Fruit fly (Drosophila melanogaster) whole organism, embryonic: ENCODE measurements around the gene CG7536.

Source experiments
- BEAF-32 ChIP-seq: fragments of 200-800 bp; sonication (Bioruptor generic); optimal IDR thresholded peaks from 3 replicates; lab custom pipeline; 2017; ENCODE audit warnings: missing biosample characterization, missing genetic modification characterization, mild to moderate bottlenecking, moderate library complexity, missing genetic modification reagents
- CG10209 ChIP-seq: fragments of 200-800 bp; sonication (Bioruptor generic); optimal IDR thresholded peaks from 3 replicates; lab custom pipeline; 2017; ENCODE audit warnings: missing biosample characterization, mild to moderate bottlenecking, missing genetic modification characterization, missing genetic modification reagents
- CG10274 ChIP-seq: fragments of 200-800 bp; sonication (Bioruptor generic); optimal IDR thresholded peaks from 3 replicates; lab custom pipeline; 2017; ENCODE audit warnings: missing biosample characterization, mild to moderate bottlenecking, missing genetic modification characterization
- CG10543 ChIP-seq: fragments of 200-800 bp; sonication (Bioruptor generic); optimal IDR thresholded peaks from 3 replicates; lab custom pipeline; 2017; ENCODE audit warnings: missing biosample characterization, mild to moderate bottlenecking, missing genetic modification characterization, moderate library complexity
- CG12769 ChIP-seq: fragments of 200-800 bp; sonication (Bioruptor generic); optimal IDR thresholded peaks from 2 replicates; lab custom pipeline; 2019; ENCODE audit warnings: missing biosample characterization, mild to moderate bottlenecking, missing genetic modification characterization, moderate library complexity
- CG12942 ChIP-seq: fragments of 200-800 bp; sonication (Bioruptor generic); optimal IDR thresholded peaks from 3 replicates; lab custom pipeline; 2016; ENCODE audit warnings: missing biosample characterization, missing genetic modification characterization
- CG13287 ChIP-seq: fragments of 200-800 bp; sonication (Bioruptor generic); IDR thresholded peaks from 2 replicates; pipeline ENCODE4 v1.3.6; 2022; ENCODE audit warnings: missing biosample characterization, missing genetic modification characterization; ENCODE audit not compliant: partially characterized antibody
- CG13775 ChIP-seq: fragments of 200-800 bp; sonication (Bioruptor generic); optimal IDR thresholded peaks from 3 replicates; lab custom pipeline; 2017; ENCODE audit warnings: missing biosample characterization, mild to moderate bottlenecking, missing genetic modification characterization
- CG1602 ChIP-seq: fragments of 200-800 bp; sonication (Bioruptor generic); optimal IDR thresholded peaks from 3 replicates; lab custom pipeline; 2016; ENCODE audit warnings: missing biosample characterization, missing genetic modification characterization
- CG16815 ChIP-seq: fragments of 200-800 bp; sonication (Bioruptor generic); optimal IDR thresholded peaks from 3 replicates; lab custom pipeline; 2017; ENCODE audit warnings: missing biosample characterization, mild to moderate bottlenecking, missing genetic modification characterization
- CG5180 ChIP-seq: fragments of 200-800 bp; sonication (Bioruptor generic); optimal IDR thresholded peaks from 3 replicates; lab custom pipeline; 2017; ENCODE audit warnings: missing biosample characterization, missing genetic modification characterization, mild to moderate bottlenecking, moderate library complexity, missing genetic modification reagents
- CG5953 ChIP-seq: fragments of 200-800 bp; sonication (Bioruptor generic); IDR thresholded peaks from 2 replicates; pipeline ENCODE4 v1.3.6; 2022; ENCODE audit warnings: missing biosample characterization, missing genetic modification characterization
- CG9817 ChIP-seq: fragments of 200-800 bp; sonication (Bioruptor generic); optimal IDR thresholded peaks from 2 replicates; lab custom pipeline; 2018; ENCODE audit warnings: missing biosample characterization, mild to moderate bottlenecking, missing genetic modification characterization, moderate library complexity
- Dbx ChIP-seq: fragments of 200-800 bp; sonication (Bioruptor generic); IDR thresholded peaks from 3 replicates; pipeline ENCODE4 v1.3.6; 2022; ENCODE audit warnings: missing biosample characterization, missing genetic modification characterization
- Deaf1 ChIP-seq: fragments of 200-800 bp; optimal IDR thresholded peaks from 3 replicates; lab custom pipeline; 2019; ENCODE audit warnings: missing biosample characterization, mild to moderate bottlenecking, missing genetic modification characterization, moderate library complexity
- Ets65A ChIP-seq: fragments of 200-800 bp; sonication (Bioruptor generic); peaks from one replicate; lab custom pipeline; 2016; ENCODE audit warnings: missing biosample characterization, missing genetic modification characterization
- HLHmδ ChIP-seq: fragments of 200-800 bp; sonication (Bioruptor generic); optimal IDR thresholded peaks from 2 replicates; lab custom pipeline; 2018; ENCODE audit warnings: missing biosample characterization, mild to moderate bottlenecking, missing genetic modification characterization, moderate library complexity
- Mad ChIP-seq: fragments of 200-800 bp; sonication (Bioruptor generic); optimal IDR thresholded peaks from 2 replicates; lab custom pipeline; 2016; ENCODE audit warnings: missing biosample characterization, missing genetic modification characterization
- Med ChIP-seq: fragments of 200-800 bp; sonication (Bioruptor generic); peaks from one replicate; lab custom pipeline; 2016; ENCODE audit warnings: missing biosample characterization, missing genetic modification characterization, mild to moderate bottlenecking, inconsistent platforms, moderate library complexity
- NC2β ChIP-seq: fragments of 200-800 bp; sonication (Bioruptor generic); optimal IDR thresholded peaks from 2 replicates; lab custom pipeline; 2016; ENCODE audit warnings: missing biosample characterization, missing genetic modification characterization
- Optix ChIP-seq: fragments of 200-800 bp; sonication (Bioruptor generic); IDR thresholded peaks from 3 replicates; pipeline ENCODE4 v1.3.6; 2022; ENCODE audit warnings: missing biosample characterization, missing genetic modification characterization
- Pdp1 ChIP-seq, 2 experiments: fragments of 200-800 bp; sonication (Bioruptor generic); optimal IDR thresholded peaks; 3 replicates each; lab custom pipeline; 2016; ENCODE audit warnings: missing biosample characterization in 2 of 2, missing genetic modification characterization in 2 of 2, mild to moderate bottlenecking in 1 of 2, moderate library complexity in 1 of 2
- Scr ChIP-seq: fragments of 200-800 bp; sonication (Bioruptor generic); IDR thresholded peaks from 2 replicates; pipeline ENCODE4 v1.3.6; 2022; ENCODE audit warnings: missing biosample characterization, missing genetic modification characterization; ENCODE audit not compliant: partially characterized antibody
- crol ChIP-seq: fragments of 200-800 bp; sonication (Bioruptor generic); IDR thresholded peaks from 2 replicates; pipeline ENCODE4 v1.3.6; 2022; ENCODE audit warnings: missing biosample characterization, missing genetic modification characterization
- emc ChIP-seq: fragments of 200-800 bp; sonication (Bioruptor generic); optimal IDR thresholded peaks from 2 replicates; lab custom pipeline; 2016; ENCODE audit warnings: missing biosample characterization, missing genetic modification characterization
- fd96Cb ChIP-seq: fragments of 200-800 bp; sonication (Bioruptor generic); optimal IDR thresholded peaks from 2 replicates; lab custom pipeline; 2018; ENCODE audit warnings: missing biosample characterization, mild to moderate bottlenecking, missing genetic modification characterization, moderate library complexity
- ftz-f1 ChIP-seq: fragments of 200-800 bp; sonication (Bioruptor generic); optimal IDR thresholded peaks from 2 replicates; lab custom pipeline; 2016; ENCODE audit warnings: missing biosample characterization, missing genetic modification characterization
- gsb ChIP-seq: fragments of 200-800 bp; sonication (Bioruptor generic); IDR thresholded peaks from 2 replicates; pipeline ENCODE4 v1.3.6; 2022; ENCODE audit warnings: missing biosample characterization, missing genetic modification characterization
- kah ChIP-seq: fragments of 200-800 bp; sonication (Bioruptor generic); optimal IDR thresholded peaks from 2 replicates; lab custom pipeline; 2018; ENCODE audit warnings: missing biosample characterization, mild to moderate bottlenecking, missing genetic modification characterization
- lmd ChIP-seq: fragments of 200-800 bp; sonication (Bioruptor generic); IDR thresholded peaks from 2 replicates; pipeline ENCODE4 v1.3.6; 2022; ENCODE audit warnings: missing biosample characterization, missing genetic modification characterization
- nau ChIP-seq: fragments of 200-800 bp; sonication (Bioruptor generic); optimal IDR thresholded peaks from 3 replicates; lab custom pipeline; 2017; ENCODE audit warnings: missing biosample characterization, mild to moderate bottlenecking, missing genetic modification characterization, missing genetic modification reagents
- pan ChIP-seq, 4 experiments: fragments of >200 bp in 3 of 4; fragments of 200-800 bp in 1 of 4; sonication (Bioruptor generic) in 1 of 4; optimal IDR thresholded peaks in 3 of 4; IDR thresholded peaks in 1 of 4; 2 replicates each; pipeline versions ENCODE4 v1.3.6 to Lab custom; 2017 to 2022; ENCODE audit warnings: missing biosample characterization in 2 of 4, missing genetic modification characterization in 2 of 4, mixed read lengths in 1 of 4
- prd ChIP-seq, 3 experiments: fragments of >200 bp in 2 of 3; fragments of 200-800 bp in 1 of 3; sonication (Bioruptor generic) in 1 of 3; optimal IDR thresholded peaks in 2 of 3; IDR thresholded peaks in 1 of 3; 2 replicates in 2 of 3; 3 replicates in 1 of 3; pipeline versions ENCODE4 v1.3.6 to Lab custom; 2017 to 2022; ENCODE audit warnings: missing biosample characterization in 1 of 3, missing genetic modification characterization in 1 of 3
- pros ChIP-seq: fragments of 200-800 bp; sonication (Bioruptor generic); optimal IDR thresholded peaks from 3 replicates; lab custom pipeline; 2019; ENCODE audit warnings: missing biosample characterization, mild to moderate bottlenecking, missing genetic modification characterization, moderate library complexity
- psq ChIP-seq: fragments of 200-800 bp; sonication (Bioruptor generic); optimal IDR thresholded peaks from 2 replicates; lab custom pipeline; 2017; ENCODE audit warnings: missing biosample characterization, missing genetic modification characterization
- row ChIP-seq: fragments of 200-800 bp; sonication (Bioruptor generic); IDR thresholded peaks from 3 replicates; pipeline ENCODE4 v1.3.6; 2022; ENCODE audit warnings: missing biosample characterization, missing genetic modification characterization
- sd ChIP-seq: fragments of 200-800 bp; sonication (Bioruptor generic); optimal IDR thresholded peaks from 3 replicates; lab custom pipeline; 2018; ENCODE audit warnings: missing biosample characterization, mild to moderate bottlenecking, missing genetic modification characterization, moderate library complexity
- slbo ChIP-seq: fragments of 200-800 bp; sonication (Bioruptor generic); IDR thresholded peaks from 2 replicates; pipeline ENCODE4 v1.3.6; 2022; ENCODE audit warnings: missing biosample characterization, missing genetic modification characterization
- sna ChIP-seq: fragments of 200-800 bp; sonication (Bioruptor generic); IDR thresholded peaks from 2 replicates; pipeline ENCODE4 v1.3.6; 2022; ENCODE audit warnings: missing biosample characterization, missing genetic modification characterization; ENCODE audit not compliant: partially characterized antibody
- so ChIP-seq: fragments of 200-800 bp; sonication (Bioruptor generic); IDR thresholded peaks from 3 replicates; pipeline ENCODE4 v1.3.6; 2022; ENCODE audit warnings: missing biosample characterization, missing genetic modification characterization
- sqz ChIP-seq: fragments of 200-800 bp; sonication (Bioruptor generic); optimal IDR thresholded peaks from 3 replicates; lab custom pipeline; 2018; ENCODE audit warnings: missing biosample characterization, mild to moderate bottlenecking, missing genetic modification characterization
- sr ChIP-seq: fragments of 200-800 bp; sonication (Bioruptor generic); IDR thresholded peaks from 3 replicates; pipeline ENCODE4 v1.3.6; 2022; ENCODE audit warnings: missing biosample characterization, missing genetic modification characterization
- tna ChIP-seq: fragments of 200-800 bp; sonication (Bioruptor generic); IDR thresholded peaks from 2 replicates; pipeline ENCODE4 v1.3.6; 2022; ENCODE audit warnings: missing biosample characterization, missing genetic modification characterization; ENCODE audit not compliant: partially characterized antibody
- trh ChIP-seq: fragments of 200-800 bp; sonication (Bioruptor generic); optimal IDR thresholded peaks from 2 replicates; lab custom pipeline; 2016; ENCODE audit warnings: missing biosample characterization, missing genetic modification characterization
- vfl ChIP-seq: fragments of 200-800 bp; sonication (Bioruptor generic); optimal IDR thresholded peaks from 2 replicates; lab custom pipeline; 2016; ENCODE audit warnings: missing biosample characterization, missing genetic modification characterization

CG7536 gene

DNA sequence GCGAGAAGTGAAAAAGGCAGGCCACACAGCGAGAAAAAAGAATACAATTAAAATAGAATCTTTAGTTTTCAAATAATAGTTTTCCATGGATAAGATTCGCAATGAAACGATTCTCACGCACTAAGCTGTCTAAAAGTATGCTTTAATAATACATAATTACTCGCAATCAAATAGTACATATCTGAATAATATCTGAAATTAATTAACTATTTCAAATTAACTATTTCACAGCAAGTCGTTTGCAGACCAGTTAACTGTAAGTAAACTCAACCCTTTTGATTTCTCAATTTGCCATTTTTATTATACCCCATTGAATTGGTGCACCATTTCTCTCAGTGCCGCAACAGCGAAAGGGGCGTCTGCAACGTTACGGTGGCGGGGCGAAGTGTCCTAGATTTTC lies 37.2 kb upstream of the CG7536 start (continued):
- TF ChIP-seq CG12942 (GFP tag; lab: Kevin White, UChicago): no peak
- peak; percentile 90 for TF ChIP-seq Ets65A (GFP tag; lab: Kevin White, UChicago)
- TF ChIP-seq slbo: no peak
- TF ChIP-seq lmd (GFP tag; lab: Robert Waterston, UW): peak; percentile 24; the same call in 1 of the 2 replicates
- TF ChIP-seq row (GFP tag; lab: Robert Waterston, UW): peak; percentile 34; the same call in 1 of the 3 replicates
- no peak for TF ChIP-seq pros (GFP tag; lab: Kevin White, UChicago)
- no peak for TF ChIP-seq sqz (GFP tag; lab: Kevin White, UChicago)
- TF ChIP-seq prd (optimal IDR thresholded peaks at IDR 0.05; lab: Kevin White, UChicago): no peak
- TF ChIP-seq prd (GFP tag; IDR thresholded peaks at IDR 0.05; lab: Robert Waterston, UW): peak; percentile 37; the same call in 2 of the 3 replicates
- TF ChIP-seq emc (GFP tag; lab: Kevin White, UChicago): no peak
- TF ChIP-seq pan (optimal IDR thresholded peaks at IDR 0.05; lab: Kevin White, UChicago): no peak
- no peak for TF ChIP-seq pan (GFP tag; optimal IDR thresholded peaks at IDR 0.05 in 1 of 2, IDR thresholded peaks at IDR 0.05 in 1 of 2)

dm6 chrX:18118519-18118918 lies 30.2 kb upstream of the CG7536 start:
- TF ChIP-seq CG10209 (GFP tag; lab: Kevin White, UChicago) (no peak), CG13775 (GFP tag; lab: Kevin White, UChicago) (no peak), sna (no peak), sd (tag; lab: Kevin White, UChicago) (peak; percentile 39), CG12769 (tag; lab: Kevin White, UChicago) (peak; percentile 81), vfl (GFP tag; lab: Kevin White, UChicago) (no peak), CG10543 (GFP tag; lab: Kevin White, UChicago) (peak; percentile 42), CG10274 (GFP tag; lab: Kevin White, UChicago) (peak; percentile 86), Med (GFP tag; lab: Kevin White, UChicago) (no peak)
- TF ChIP-seq, all 482 proteins: peak for 4

DNA sequence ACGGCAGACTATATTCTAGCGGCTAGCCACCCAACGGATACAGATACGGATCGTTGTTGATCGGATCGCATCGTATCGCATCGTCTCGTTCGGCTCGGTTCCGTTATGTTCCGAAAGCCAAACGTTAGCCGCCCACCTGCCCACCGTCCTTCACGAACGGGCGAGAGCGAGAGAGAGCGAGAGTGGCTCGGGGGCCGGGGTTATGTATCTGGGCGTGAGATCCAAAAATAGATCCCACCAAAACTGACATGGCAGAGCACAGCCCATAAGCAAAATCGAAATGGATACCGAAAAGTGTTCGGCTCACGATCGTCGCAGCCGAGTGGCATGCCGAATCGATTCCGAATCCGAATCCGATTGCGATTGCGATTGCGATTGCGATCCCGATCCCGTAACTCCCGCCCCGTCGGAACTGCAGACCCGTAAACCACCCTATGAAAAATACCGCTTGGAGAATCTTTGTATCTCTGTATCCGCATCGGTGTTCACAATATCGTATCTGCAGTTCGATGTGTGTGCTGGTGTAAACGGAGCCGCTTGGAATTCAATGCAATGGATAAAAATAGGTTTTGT lies 28.6 kb upstream of the CG7536 start, which contains the start of gene wupA:
Gene wupA, minus strand, starts transcription at position 112 of the 573 bp plus-strand sequence.
- TF ChIP-seq nau (GFP tag; lab: Kevin White, UChicago) (peak; percentile 61), CG9817 (tag; lab: Kevin White, UChicago) (no peak), sd (tag; lab: Kevin White, UChicago) (peak; percentile 43), Med (GFP tag; lab: Kevin White, UChicago) (peak; percentile 76), HLHmδ (GFP tag; lab: Kevin White, UChicago) (no peak), fd96Cb (tag; lab: Kevin White, UChicago) (no peak), Mad (GFP tag; lab: Kevin White, UChicago) (no peak), trh (no peak), CG1602 (GFP tag; lab: Kevin White, UChicago) (no peak), Optix (GFP tag; lab: Robert Waterston, UW) (no peak), NC2β (GFP tag; lab: Kevin White, UChicago) (no peak), CG5953 (GFP tag; lab: Robert Waterston, UW) (no peak), sna (no peak), gsb (GFP tag; lab: Robert Waterston, UW) (no peak), ftz-f1 (GFP tag; lab: Kevin White, UChicago) (peak; percentile 40), CG16815 (GFP tag; lab: Kevin White, UChicago) (no peak), Deaf1 (peak; percentile 97), psq (GFP tag; lab: Kevin White, UChicago) (no peak), tna (GFP tag; lab: Robert Waterston, UW) (no peak), so (GFP tag; lab: Robert Waterston, UW) (peak; percentile 70; the same call in 2 of the 3 replicates), CG12769 (tag; lab: Kevin White, UChicago) (peak; percentile 93), sr (GFP tag; lab: Robert Waterston, UW) (peak; percentile 95), CG13287 (GFP tag; lab: Robert Waterston, UW) (no peak), Scr (no peak), CG5180 (no peak), kah (GFP tag; lab: Kevin White, UChicago) (peak; percentile 31), BEAF-32 (GFP tag; lab: Kevin White, UChicago) (no peak), Pdp1 (GFP tag; optimal IDR thresholded peaks at IDR 0.05; lab: Kevin White, UChicago) (peak in 1 of 2 experiments; percentile 21), crol (GFP tag; lab: Robert Waterston, UW) (peak; percentile 35; the same call in 1 of the 2 replicates), Dbx (GFP tag; lab: Robert Waterston, UW) (0 out of 3 replicates have a peak, but pooled peaks have one; percentile 18)
